Worm (Caenorhabditis elegans) whole organism, L1 larva: ENCODE measurements around the gene oac-46.

Experiments
- egl-13 ChIP-seq: sonication (generic microtip); optimal IDR thresholded peaks from 2 replicates; lab custom pipeline; 2016; ENCODE audit warnings: missing genotype, missing genetic modification reagents, missing genetic modification characterization, missing compliant biosample characterization
- fkh-8 ChIP-seq: sonication (generic microtip); optimal IDR thresholded peaks from 2 replicates; lab custom pipeline; 2016; ENCODE audit warnings: mild to moderate bottlenecking, missing genetic modification characterization, missing compliant biosample characterization
- jun-1 ChIP-seq: fragments of 150-350 bp; optimal IDR thresholded peaks from 2 replicates; lab custom pipeline; 2014; ENCODE audit warnings: missing biosample characterization, missing genetic modification reagents, missing genetic modification characterization
- lsy-2 ChIP-seq, 2 experiments: fragments of 150-350 bp; optimal IDR thresholded peaks; 2 replicates each; lab custom pipeline; 2014; ENCODE audit warnings: missing biosample characterization in 2 of 2, missing genetic modification characterization in 2 of 2
- mdl-1 ChIP-seq, 2 experiments: fragments of 150-350 bp; optimal IDR thresholded peaks; 2 replicates each; lab custom pipeline; 2014 to 2017; ENCODE audit warnings: missing biosample characterization in 2 of 2, missing genetic modification characterization in 2 of 2, inconsistent platforms in 1 of 2
- nhr-84 ChIP-seq: sonication (generic microtip); optimal IDR thresholded peaks from 2 replicates; lab custom pipeline; 2017; ENCODE audit warnings: missing biosample characterization, missing genetic modification characterization
- nhr-90 ChIP-seq: sonication (generic microtip); optimal IDR thresholded peaks from 2 replicates; lab custom pipeline; 2016; ENCODE audit warnings: mild to moderate bottlenecking, missing genetic modification characterization, missing compliant biosample characterization; ENCODE audit not compliant: poor library complexity
- snpc-4 ChIP-seq: fragments of 150-350 bp; optimal IDR thresholded peaks from 2 replicates; lab custom pipeline; 2014; ENCODE audit warnings: missing biosample characterization, missing genetic modification characterization
- unc-130 ChIP-seq: fragments of 150-350 bp; optimal IDR thresholded peaks from 2 replicates; lab custom pipeline; 2017; ENCODE audit warnings: missing biosample characterization, missing genetic modification characterization, inconsistent platforms

- no peak for TF ChIP-seq snpc-4 (tag; lab: Kevin White, UChicago)
- TF ChIP-seq nhr-84 = no peak
- peak; percentile 69 for TF ChIP-seq nhr-90 (tag; lab: Kevin White, UChicago)
- TF ChIP-seq egl-13 (tag; lab: Kevin White, UChicago) = no peak
- no peak for TF ChIP-seq fkh-8 (tag; lab: Kevin White, UChicago)
- TF ChIP-seq lsy-2 (tag; optimal IDR thresholded peaks at IDR 0.05; lab: Kevin White, UChicago) = peak in 1 of 2 experiments; percentile 29
- peak in 1 of 2 experiments; percentile 71 for TF ChIP-seq mdl-1 (tag; optimal IDR thresholded peaks at IDR 0.05; lab: Kevin White, UChicago)
- TF ChIP-seq unc-130 = peak; percentile 30
- TF ChIP-seq jun-1 (tag; lab: Kevin White, UChicago) = no peak
Measured at ce11 chrII:8818257-8818656, 33.6 kb downstream of the oac-46 start.
